Fruit fly (Drosophila melanogaster) whole organism, wandering third instar larva: Measurements from ENCODE around the gene CG12170.

ENCODE experiments used
- Abd-B ChIP-seq: fragments of >200 bp; optimal IDR thresholded peaks from 2 replicates; lab custom pipeline; 2017; ENCODE audit warnings: missing biosample characterization, missing genetic modification characterization
- CG32264 ChIP-seq: fragments of 200-800 bp; sonication (Bioruptor generic); optimal IDR thresholded peaks from 2 replicates; lab custom pipeline; 2016; ENCODE audit warnings: missing biosample characterization, missing genetic modification characterization
- CG9705 ChIP-seq: fragments of 200-800 bp; sonication (Bioruptor generic); optimal IDR thresholded peaks from 2 replicates; lab custom pipeline; 2018; ENCODE audit warnings: missing biosample characterization, mild to moderate bottlenecking, missing genetic modification characterization
- CrebA ChIP-seq: fragments of 200-800 bp; sonication (Bioruptor generic); optimal IDR thresholded peaks from 2 replicates; lab custom pipeline; 2016; ENCODE audit warnings: missing biosample characterization, mild to moderate bottlenecking, missing genetic modification characterization, borderline replicate concordance
- Dfd ChIP-seq: fragments of >200 bp; optimal IDR thresholded peaks from 2 replicates; lab custom pipeline; 2017; ENCODE audit warnings: missing biosample characterization, missing genetic modification characterization
- Dif ChIP-seq: fragments of 200-275, 200-300 bp; sonication (Bioruptor generic); optimal IDR thresholded peaks from 2 replicates; lab custom pipeline; 2018; ENCODE audit warnings: missing biosample characterization, missing genetic modification characterization; ENCODE audit not compliant: partially characterized antibody
- GATAd ChIP-seq: sonication (Bioruptor generic); optimal IDR thresholded peaks from 2 replicates; lab custom pipeline; 2016; ENCODE audit warnings: missing biosample characterization, missing genetic modification characterization
- HLH106 ChIP-seq: fragments of 200-800 bp; optimal IDR thresholded peaks from 3 replicates; lab custom pipeline; 2019; ENCODE audit warnings: missing biosample characterization, mild to moderate bottlenecking, missing genetic modification characterization, moderate library complexity
- Hnf4 ChIP-seq: fragments of 200-800 bp; sonication (Bioruptor generic); optimal IDR thresholded peaks from 2 replicates; lab custom pipeline; 2016; ENCODE audit warnings: missing biosample characterization, mild to moderate bottlenecking, missing genetic modification characterization
- Hr78 ChIP-seq: fragments of >200 bp; optimal IDR thresholded peaks from 2 replicates; lab custom pipeline; 2017; ENCODE audit warnings: missing biosample characterization, missing genetic modification characterization
- Hr83 ChIP-seq: fragments of 200-300 bp; sonication (Bioruptor generic); optimal IDR thresholded peaks from 2 replicates; lab custom pipeline; 2016; ENCODE audit warnings: missing biosample characterization, mild to moderate bottlenecking, missing genetic modification characterization, moderate library complexity; ENCODE audit not compliant: poor library complexity, severe bottlenecking
- Jra ChIP-seq: sonication (Bioruptor generic); optimal IDR thresholded peaks from 2 replicates; lab custom pipeline; 2016; ENCODE audit warnings: missing biosample characterization, missing genetic modification characterization
- Mio ChIP-seq: sonication (Bioruptor generic); optimal IDR thresholded peaks from 2 replicates; lab custom pipeline; 2016; ENCODE audit warnings: missing biosample characterization, missing genetic modification characterization
- Myc ChIP-seq: fragments of >200 bp; optimal IDR thresholded peaks from 2 replicates; lab custom pipeline; 2017
- N ChIP-seq: fragments of >200 bp; optimal IDR thresholded peaks from 2 replicates; lab custom pipeline; 2018; ENCODE audit warnings: missing biosample characterization, missing external identifiers, missing genetic modification characterization
- OdsH ChIP-seq: fragments of 200-800 bp; sonication (Bioruptor generic); optimal IDR thresholded peaks from 2 replicates; lab custom pipeline; 2016; ENCODE audit warnings: missing biosample characterization, mild to moderate bottlenecking, missing genetic modification characterization
- Rel ChIP-seq, 2 experiments: fragments of 200-800 bp; sonication (Bioruptor generic) in 1 of 2; optimal IDR thresholded peaks; 2 replicates in 1 of 2; 3 replicates in 1 of 2; lab custom pipeline; 2016 to 2019; ENCODE audit warnings: mild to moderate bottlenecking in 2 of 2, missing biosample characterization in 2 of 2, missing genetic modification characterization in 2 of 2, moderate library complexity in 1 of 2
- Sp1 ChIP-seq: fragments of 200-800 bp; sonication (Bioruptor generic); optimal IDR thresholded peaks from 3 replicates; lab custom pipeline; 2019; ENCODE audit warnings: missing biosample characterization, mild to moderate bottlenecking, missing genetic modification characterization, moderate library complexity
- Vsx2 ChIP-seq: fragments of 200-300, 225-300 bp; sonication (Bioruptor generic); optimal IDR thresholded peaks from 2 replicates; lab custom pipeline; 2018; ENCODE audit warnings: missing biosample characterization, missing genetic modification characterization; ENCODE audit not compliant: partially characterized antibody
- br ChIP-seq: fragments of 200-800 bp; sonication (Bioruptor generic); optimal IDR thresholded peaks from 2 replicates; lab custom pipeline; 2016; ENCODE audit warnings: missing biosample characterization, missing genetic modification characterization
- brk ChIP-seq: fragments of 200-800 bp; sonication (Bioruptor generic); optimal IDR thresholded peaks from 2 replicates; lab custom pipeline; 2016; ENCODE audit warnings: missing biosample characterization, mild to moderate bottlenecking, missing genetic modification characterization
- dl ChIP-seq, 2 experiments: fragments of 175-275, 200-275 bp in 1 of 2; fragments of 200-275 bp in 1 of 2; sonication (Bioruptor generic); optimal IDR thresholded peaks; lab custom pipeline; 2018; ENCODE audit warnings: mild to moderate bottlenecking in 2 of 2, missing biosample characterization in 2 of 2, missing genetic modification characterization in 2 of 2, moderate library complexity in 2 of 2; ENCODE audit not compliant: partially characterized antibody in 2 of 2, insufficient read depth in 1 of 2
- dmrt93B ChIP-seq: fragments of 200-800 bp; sonication (Bioruptor generic); optimal IDR thresholded peaks from 2 replicates; lab custom pipeline; 2018; ENCODE audit warnings: missing biosample characterization, mild to moderate bottlenecking, missing genetic modification characterization
- dsf ChIP-seq: sonication (Bioruptor generic); optimal IDR thresholded peaks from 2 replicates; lab custom pipeline; 2016; ENCODE audit warnings: missing biosample characterization, missing genetic modification characterization, borderline replicate concordance
- ey ChIP-seq: fragments of 200-800 bp; sonication (Bioruptor generic); optimal IDR thresholded peaks from 2 replicates; lab custom pipeline; 2016; ENCODE audit warnings: missing biosample characterization, missing genetic modification characterization
- foxo ChIP-seq, 2 experiments: fragments of 200-800 bp; sonication (Bioruptor generic); optimal IDR thresholded peaks; 2 replicates in 1 of 2; 3 replicates in 1 of 2; lab custom pipeline; 2016 to 2017; ENCODE audit warnings: missing biosample characterization in 2 of 2, missing genetic modification characterization in 2 of 2
- fru ChIP-seq: fragments of 200-800 bp; sonication (Bioruptor generic); optimal IDR thresholded peaks from 3 replicates; lab custom pipeline; 2016; ENCODE audit warnings: missing biosample characterization, mild to moderate bottlenecking, missing genetic modification characterization
- h ChIP-seq: fragments of 200-800 bp; sonication (Bioruptor generic); optimal IDR thresholded peaks from 3 replicates; lab custom pipeline; 2016; ENCODE audit warnings: missing biosample characterization, mild to moderate bottlenecking, missing genetic modification characterization
- jim ChIP-seq: fragments of 175-275, 200-325 bp; sonication (Bioruptor generic); optimal IDR thresholded peaks from 2 replicates; lab custom pipeline; 2016; ENCODE audit warnings: missing biosample characterization, mild to moderate bottlenecking, missing genetic modification characterization
- lola ChIP-seq: fragments of >200 bp; optimal IDR thresholded peaks from 2 replicates; lab custom pipeline; 2017; ENCODE audit warnings: missing biosample characterization, missing genetic modification characterization
- pan ChIP-seq: fragments of >200 bp; optimal IDR thresholded peaks from 2 replicates; lab custom pipeline; 2017
- psq ChIP-seq: fragments of 200-800 bp; sonication (Bioruptor generic); optimal IDR thresholded peaks from 3 replicates; lab custom pipeline; 2017; ENCODE audit warnings: missing biosample characterization, mild to moderate bottlenecking, missing genetic modification characterization, moderate library complexity
- rgr ChIP-seq: fragments of 200-800 bp; sonication (Bioruptor generic); optimal IDR thresholded peaks from 3 replicates; lab custom pipeline; 2016; ENCODE audit warnings: missing biosample characterization, mild to moderate bottlenecking, missing genetic modification characterization
- sage ChIP-seq: fragments of 200-800 bp; sonication (Bioruptor generic); optimal IDR thresholded peaks from 2 replicates; lab custom pipeline; 2016; ENCODE audit warnings: missing biosample characterization, mild to moderate bottlenecking, missing genetic modification characterization
- sv ChIP-seq: fragments of 200-800 bp; sonication (Bioruptor generic); optimal IDR thresholded peaks from 3 replicates; lab custom pipeline; 2016; ENCODE audit warnings: missing biosample characterization, missing genetic modification characterization
- tai ChIP-seq: sonication (Bioruptor generic); optimal IDR thresholded peaks from 2 replicates; lab custom pipeline; 2016; ENCODE audit warnings: missing biosample characterization, missing genetic modification characterization
- usp ChIP-seq: fragments of >200 bp; optimal IDR thresholded peaks from 2 replicates; lab custom pipeline; 2017; ENCODE audit warnings: missing biosample characterization, missing genetic modification characterization
- woc ChIP-seq: sonication (Bioruptor generic); optimal IDR thresholded peaks from 2 replicates; lab custom pipeline; 2016; ENCODE audit warnings: missing biosample characterization, mild to moderate bottlenecking, missing genetic modification characterization

The CG12170 gene

DNA sequence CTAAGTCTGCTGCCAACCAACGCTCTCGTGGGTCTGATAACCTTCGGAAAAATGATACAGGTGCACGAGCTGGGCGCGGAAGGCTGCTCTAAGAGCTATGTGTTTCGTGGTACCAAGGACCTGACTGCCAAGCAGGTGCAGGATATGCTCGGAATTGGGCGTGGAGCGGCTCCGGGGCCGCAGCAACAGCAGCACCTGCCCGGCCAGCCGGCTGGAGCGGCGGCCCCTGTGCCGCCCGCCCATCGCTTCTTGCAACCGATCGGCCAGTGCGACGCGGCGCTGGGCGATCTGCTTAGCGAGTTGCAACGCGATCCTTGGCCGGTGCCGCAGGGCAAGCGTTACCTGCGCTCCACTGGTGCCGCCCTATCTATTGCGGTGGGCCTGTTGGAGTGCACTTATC is 12.9 kb downstream of the CG12170 start:
- TF ChIP-seq Dfd (GFP tag; lab: Kevin White, UChicago) (peak; percentile 66), Myc (lab: Kevin White, UChicago) (no peak)
- TF ChIP-seq, all 38 proteins: peak for 1

DNA sequence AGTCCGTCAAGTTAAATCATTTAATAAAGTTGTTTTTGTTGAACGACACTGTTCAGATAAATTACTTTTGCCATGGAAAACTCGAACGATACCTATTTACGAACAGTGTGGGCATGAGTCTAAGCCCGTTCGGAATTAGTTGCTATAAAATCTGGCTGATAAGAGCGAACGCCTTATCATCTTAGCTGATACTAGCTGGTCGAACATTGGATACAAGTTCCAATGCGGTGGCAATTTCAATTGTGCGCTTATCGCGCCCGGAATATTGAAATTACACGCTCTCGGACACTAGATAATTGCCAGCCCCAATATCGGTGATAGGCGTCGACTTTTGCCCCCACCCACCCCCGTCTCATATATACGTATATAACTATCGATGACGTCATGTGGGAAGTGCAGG is 16.9 kb downstream of the CG12170 start:
- TF ChIP-seq Hr78 (GFP tag; lab: Kevin White, UChicago) (no peak), pan (lab: Kevin White, UChicago) (no peak)

DNA sequence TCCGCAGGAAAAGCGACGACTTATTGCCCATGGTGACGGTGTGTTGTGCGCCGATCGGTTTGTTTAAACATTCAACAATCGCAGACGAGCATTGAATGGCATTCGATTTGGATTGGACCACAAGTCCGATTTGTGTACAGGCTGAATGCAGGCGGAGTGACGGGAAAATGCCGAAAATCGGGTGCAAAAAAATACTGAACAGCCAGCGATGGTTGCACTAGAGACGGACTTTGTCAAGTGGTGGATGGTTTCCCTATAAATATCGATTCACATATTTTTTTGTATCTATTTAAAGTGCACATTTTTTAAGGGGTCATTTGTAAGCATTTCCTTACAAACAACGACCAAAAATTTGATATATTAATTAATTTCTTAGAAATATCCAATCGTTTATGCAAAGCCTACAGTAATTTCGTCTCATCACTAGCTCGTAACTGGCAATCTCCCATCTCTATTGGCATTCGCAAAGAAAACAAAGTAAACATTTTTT is 17.7 kb downstream of the CG12170 start, which contains the start of the genes elm and MED27:
Gene elm (minus strand): TSS at position 170 of the 490 bp plus-strand sequence.
Gene MED27 (plus strand): TSS at position 448 of the 490 bp plus-strand sequence.
- TF ChIP-seq usp (GFP tag; lab: Kevin White, UChicago): no peak
- TF ChIP-seq sage: peak; percentile 88
- TF ChIP-seq Vsx2: no peak
- TF ChIP-seq Hr83 (GFP tag; lab: Kevin White, UChicago): peak; percentile 50
- peak; percentile 93 for TF ChIP-seq dsf (GFP tag; lab: Kevin White, UChicago)
- peak; percentile 81 for TF ChIP-seq CG32264 (GFP tag; lab: Kevin White, UChicago)
- peak; percentile 93 for TF ChIP-seq br (GFP tag; lab: Kevin White, UChicago)
- no peak for TF ChIP-seq N (GFP tag; lab: Kevin White, UChicago)
- TF ChIP-seq Sp1 (GFP tag; lab: Kevin White, UChicago): peak; percentile 91
- TF ChIP-seq h (GFP tag; lab: Kevin White, UChicago): peak; percentile 95
- TF ChIP-seq dmrt93B: peak; percentile 94
- TF ChIP-seq foxo (GFP tag; optimal IDR thresholded peaks at IDR 0.05; lab: Kevin White, UChicago): peak; percentile 41 to 96
- TF ChIP-seq Mio: peak; percentile 55
- TF ChIP-seq jim (GFP tag; lab: Kevin White, UChicago): peak; percentile 3
- TF ChIP-seq rgr (GFP tag; lab: Kevin White, UChicago): peak; percentile 94
- no peak for TF ChIP-seq CrebA (GFP tag; lab: Kevin White, UChicago)
- TF ChIP-seq fru (GFP tag; lab: Kevin White, UChicago): peak; percentile 93
- no peak for TF ChIP-seq tai (GFP tag; lab: Kevin White, UChicago)
- TF ChIP-seq Jra (GFP tag; lab: Kevin White, UChicago): peak; percentile 91
- TF ChIP-seq pan (lab: Kevin White, UChicago): no peak
- TF ChIP-seq Myc (lab: Kevin White, UChicago): no peak
- no peak for TF ChIP-seq lola (GFP tag; lab: Kevin White, UChicago)
- peak; percentile 92 for TF ChIP-seq GATAd
- TF ChIP-seq Hr78 (GFP tag; lab: Kevin White, UChicago): no peak
- TF ChIP-seq Dif (GFP tag; lab: Kevin White, UChicago): peak; percentile 5
- TF ChIP-seq brk: no peak
- no peak for TF ChIP-seq Rel (GFP tag; optimal IDR thresholded peaks at IDR 0.05; lab: Kevin White, UChicago)
- peak; percentile 69 for TF ChIP-seq Rel (tag; optimal IDR thresholded peaks at IDR 0.05; lab: Kevin White, UChicago)
- TF ChIP-seq dl (GFP tag; optimal IDR thresholded peaks at IDR 0.05; lab: Kevin White, UChicago; ENCODE audit: insufficient read depth in 1 of 2, partially characterized antibody in 2 of 2): no peak
- peak; percentile 87 for TF ChIP-seq CG9705 (GFP tag; lab: Kevin White, UChicago)
- peak; percentile 91 for TF ChIP-seq sv (GFP tag; lab: Kevin White, UChicago)
- peak; percentile 94 for TF ChIP-seq ey (GFP tag; lab: Kevin White, UChicago)
- no peak for TF ChIP-seq Abd-B
- peak; percentile 95 for TF ChIP-seq HLH106
- no peak for TF ChIP-seq Dfd (GFP tag; lab: Kevin White, UChicago)
- peak; percentile 97 for TF ChIP-seq woc (GFP tag; lab: Kevin White, UChicago)
- TF ChIP-seq psq (GFP tag; lab: Kevin White, UChicago): peak; percentile 87
- peak; percentile 90 for TF ChIP-seq OdsH (GFP tag; lab: Kevin White, UChicago)
- peak; percentile 95 for TF ChIP-seq Hnf4 (GFP tag; lab: Kevin White, UChicago)
